Worm (Caenorhabditis elegans) whole organism, young adult: ENCODE results near the gene C49H3.6.

Source experiments
- B0035.1 ChIP-seq: sonication (generic microtip); optimal IDR thresholded peaks from 2 replicates; lab custom pipeline; 2016; ENCODE audit warnings: missing genetic modification characterization, mild to moderate bottlenecking, missing compliant biosample characterization, missing genotype, missing genetic modification reagents
- F22D6.2 ChIP-seq: sonication (generic microtip); optimal IDR thresholded peaks from 2 replicates; lab custom pipeline; 2016; ENCODE audit warnings: mild to moderate bottlenecking, missing genetic modification characterization, missing compliant biosample characterization
- F23B12.7 ChIP-seq: sonication (generic microtip); optimal IDR thresholded peaks from 2 replicates; lab custom pipeline; 2017; ENCODE audit warnings: missing genetic modification characterization, mild to moderate bottlenecking, missing compliant biosample characterization, antibody characterized with exemption, moderate library complexity; ENCODE audit not compliant: insufficient read depth
- F39B2.1 ChIP-seq: fragments of 200-800 bp; sonication (Bioruptor generic); IDR thresholded peaks from 2 replicates; pipeline ENCODE4 v1.3.6; 2022; ENCODE audit warnings: missing genetic modification reagents, missing genetic modification characterization, missing compliant biosample characterization
- T07F8.4 ChIP-seq: sonication (generic microtip); optimal IDR thresholded peaks from 2 replicates; lab custom pipeline; 2016; ENCODE audit warnings: mild to moderate bottlenecking, missing genetic modification characterization, moderate library complexity, missing compliant biosample characterization
- Y53F4B.3 ChIP-seq: fragments of 200-800 bp; sonication (Bioruptor generic); IDR thresholded peaks from 2 replicates; pipeline ENCODE4 v1.3.6; 2022; ENCODE audit warnings: missing genetic modification reagents, missing genetic modification characterization, missing compliant biosample characterization
- Y53G8AR.9 ChIP-seq: fragments of 200-800 bp; sonication (Bioruptor generic); conservative IDR thresholded peaks from 2 replicates; pipeline ENCODE4 v1.3.6; 2022; ENCODE audit warnings: missing genetic modification reagents, missing genetic modification characterization, missing compliant biosample characterization
- Y56A3A.18 ChIP-seq: fragments of 200-800 bp; sonication (Bioruptor generic); IDR thresholded peaks from 2 replicates; pipeline ENCODE4 v1.3.6; 2022; ENCODE audit warnings: missing genetic modification reagents, missing genetic modification characterization, missing compliant biosample characterization
- Y79H2A.3 ChIP-seq: fragments of 200-800 bp; sonication (Bioruptor generic); conservative IDR thresholded peaks from 2 replicates; pipeline ENCODE4 v1.3.6; 2022; ENCODE audit warnings: missing genetic modification reagents, missing genetic modification characterization, missing compliant biosample characterization
- ZK185.1 ChIP-seq: sonication (generic microtip); optimal IDR thresholded peaks from 2 replicates; lab custom pipeline; 2016; ENCODE audit warnings: mild to moderate bottlenecking, missing genetic modification characterization, missing compliant biosample characterization; ENCODE audit not compliant: poor library complexity, severe bottlenecking
- ama-1 ChIP-seq, 3 experiments: fragments of 150-350 bp in 1 of 3; sonication (generic microtip) in 2 of 3; optimal IDR thresholded peaks; 2 replicates each; lab custom pipeline; 2014 to 2018; ENCODE audit warnings: missing biosample characterization in 2 of 3, missing genetic modification characterization in 2 of 3, missing genetic modification reagents in 2 of 3
- athp-1 ChIP-seq: sonication (generic microtip); optimal IDR thresholded peaks from 2 replicates; lab custom pipeline; 2017; ENCODE audit warnings: mild to moderate bottlenecking, missing genetic modification characterization, missing compliant biosample characterization
- attf-5 ChIP-seq: fragments of 200-800 bp; sonication (Bioruptor generic); optimal IDR thresholded peaks from 2 replicates; lab custom pipeline; 2018; ENCODE audit warnings: mild to moderate bottlenecking, missing genetic modification characterization, missing compliant biosample characterization
- cebp-1 ChIP-seq, 2 experiments: fragments of 200-800 bp in 1 of 2; sonication (Bioruptor generic) in 1 of 2; sonication (generic microtip) in 1 of 2; IDR thresholded peaks in 1 of 2; optimal IDR thresholded peaks in 1 of 2; 2 replicates each; pipeline versions ENCODE4 v1.3.6 to Lab custom; 2017 to 2022; ENCODE audit warnings: missing compliant biosample characterization in 2 of 2, missing genetic modification characterization in 2 of 2, mild to moderate bottlenecking in 1 of 2, missing genetic modification reagents in 1 of 2, moderate library complexity in 1 of 2
- cebp-2 ChIP-seq: fragments of 200-800 bp; sonication (Bioruptor generic); IDR thresholded peaks from 2 replicates; pipeline ENCODE4 v1.3.6; 2022; ENCODE audit warnings: missing genetic modification characterization, missing compliant biosample characterization
- ceh-40 ChIP-seq: fragments of 200-800 bp; sonication (Bioruptor generic); IDR thresholded peaks from 2 replicates; pipeline ENCODE4 v1.3.6; 2022; ENCODE audit warnings: missing genetic modification characterization, missing compliant biosample characterization
- ceh-58 ChIP-seq: fragments of 200-800 bp; sonication (Bioruptor generic); IDR thresholded peaks from 2 replicates; pipeline ENCODE4 v1.3.6; 2022; ENCODE audit warnings: missing genetic modification characterization, missing compliant biosample characterization
- ceh-91 ChIP-seq: fragments of 200-800 bp; sonication (Bioruptor generic); IDR thresholded peaks from 2 replicates; pipeline ENCODE4 v1.3.6; 2022; ENCODE audit warnings: missing genetic modification reagents, missing genetic modification characterization, missing compliant biosample characterization
- die-1 ChIP-seq: sonication (generic microtip); optimal IDR thresholded peaks from 2 replicates; lab custom pipeline; 2016; ENCODE audit warnings: missing genotype, mild to moderate bottlenecking, missing genetic modification characterization, missing compliant biosample characterization
- dox-1 ChIP-seq: fragments of 200-800 bp; sonication (Bioruptor generic); IDR thresholded peaks from 2 replicates; pipeline ENCODE4 v1.3.6; 2022; ENCODE audit warnings: missing genetic modification reagents, missing genetic modification characterization, missing compliant biosample characterization
- dpff-1 ChIP-seq: sonication (generic microtip); optimal IDR thresholded peaks from 2 replicates; lab custom pipeline; 2017; ENCODE audit warnings: mild to moderate bottlenecking, missing genetic modification characterization, missing compliant biosample characterization
- egl-44 ChIP-seq: fragments of 200-800 bp; sonication (Bioruptor generic); IDR thresholded peaks from 2 replicates; pipeline ENCODE4 v1.3.6; 2022; ENCODE audit warnings: missing genetic modification reagents, missing genetic modification characterization, missing compliant biosample characterization
- ekl-4 ChIP-seq: fragments of 200-800 bp; sonication (Bioruptor generic); IDR thresholded peaks from 2 replicates; pipeline ENCODE4 v1.3.6; 2022; ENCODE audit warnings: missing genetic modification reagents, missing genetic modification characterization, missing compliant biosample characterization
- gei-17 ChIP-seq: fragments of 200-800 bp; sonication (Bioruptor generic); optimal IDR thresholded peaks from 2 replicates; lab custom pipeline; 2018; ENCODE audit warnings: mild to moderate bottlenecking, missing genetic modification characterization, missing compliant biosample characterization
- hmg-1.2 ChIP-seq: fragments of 200-800 bp; sonication (Bioruptor generic); IDR thresholded peaks from 2 replicates; pipeline ENCODE4 v1.3.6; 2022; ENCODE audit warnings: missing genetic modification reagents, missing genetic modification characterization, missing compliant biosample characterization
- hmg-20 ChIP-seq: fragments of 200-800 bp; sonication (Bioruptor generic); IDR thresholded peaks from 2 replicates; pipeline ENCODE4 v1.3.6; 2022; ENCODE audit warnings: missing genetic modification reagents, missing genetic modification characterization, missing compliant biosample characterization
- hsf-1 ChIP-seq: fragments of 200-800 bp; sonication (Bioruptor generic); IDR thresholded peaks from 2 replicates; pipeline ENCODE4 v1.3.6; 2022; ENCODE audit warnings: missing genetic modification reagents, missing genetic modification characterization, missing compliant biosample characterization
- let-526 ChIP-seq: fragments of 200-800 bp; sonication (Bioruptor generic); IDR thresholded peaks from 2 replicates; pipeline ENCODE4 v1.3.6; 2022; ENCODE audit warnings: missing genetic modification reagents, missing genetic modification characterization, missing compliant biosample characterization
- lin-40 ChIP-seq: sonication (generic microtip); optimal IDR thresholded peaks from 2 replicates; lab custom pipeline; 2016; ENCODE audit warnings: missing genetic modification characterization, mild to moderate bottlenecking, missing compliant biosample characterization, missing genotype, missing genetic modification reagents
- lin-54 ChIP-seq: fragments of 200-800 bp; sonication (Bioruptor generic); optimal IDR thresholded peaks from 2 replicates; lab custom pipeline; 2018; ENCODE audit warnings: mild to moderate bottlenecking, missing genetic modification characterization, missing compliant biosample characterization
- madf-3 ChIP-seq: fragments of 200-800 bp; sonication (Bioruptor generic); IDR thresholded peaks from 2 replicates; pipeline ENCODE4 v1.3.6; 2022; ENCODE audit warnings: missing genetic modification reagents, missing genetic modification characterization, missing compliant biosample characterization
- madf-8 ChIP-seq: fragments of 200-800 bp; sonication (Bioruptor generic); conservative IDR thresholded peaks from 2 replicates; pipeline ENCODE4 v1.3.6; 2022; ENCODE audit warnings: missing genetic modification reagents, missing genetic modification characterization, missing compliant biosample characterization
- nfyb-1 ChIP-seq: fragments of 200-800 bp; sonication (Bioruptor generic); IDR thresholded peaks from 2 replicates; pipeline ENCODE4 v1.3.6; 2022; ENCODE audit warnings: missing genetic modification reagents, missing genetic modification characterization, missing compliant biosample characterization
- nhr-120 ChIP-seq: fragments of 200-800 bp; sonication (Bioruptor generic); IDR thresholded peaks from 2 replicates; pipeline ENCODE4 v1.3.6; 2022; ENCODE audit warnings: missing genetic modification characterization, missing compliant biosample characterization
- pha-4 ChIP-seq: fragments of 150-350 bp; sonication (generic microtip); optimal IDR thresholded peaks from 2 replicates; lab custom pipeline; 2014; ENCODE audit warnings: missing biosample characterization, missing genetic modification reagents, missing genetic modification characterization
- repo-1 ChIP-seq: sonication (generic microtip); optimal IDR thresholded peaks from 2 replicates; lab custom pipeline; 2017; ENCODE audit warnings: mild to moderate bottlenecking, missing genetic modification characterization, missing compliant biosample characterization
- sptf-2 ChIP-seq: fragments of 200-800 bp; sonication (Bioruptor generic); optimal IDR thresholded peaks from 2 replicates; lab custom pipeline; 2018; ENCODE audit warnings: mild to moderate bottlenecking, missing genetic modification characterization, missing compliant biosample characterization
- tbx-9 ChIP-seq: sonication (generic microtip); optimal IDR thresholded peaks from 2 replicates; lab custom pipeline; 2016; ENCODE audit warnings: borderline replicate concordance, missing genetic modification characterization, inconsistent platforms, missing compliant biosample characterization
- xnd-1 ChIP-seq: sonication (generic microtip); optimal IDR thresholded peaks from 2 replicates; lab custom pipeline; 2016; ENCODE audit warnings: missing genotype, missing genetic modification reagents, missing genetic modification characterization, missing compliant biosample characterization
- zfh-2 ChIP-seq: fragments of 200-800 bp; sonication (Bioruptor generic); conservative IDR thresholded peaks from 2 replicates; pipeline ENCODE4 v1.3.6; 2022; ENCODE audit warnings: missing genetic modification reagents, missing genetic modification characterization, missing compliant biosample characterization
- ztf-3 ChIP-seq: fragments of 200-800 bp; sonication (Bioruptor generic); optimal IDR thresholded peaks from 2 replicates; lab custom pipeline; 2018; ENCODE audit warnings: mild to moderate bottlenecking, missing genetic modification characterization, missing compliant biosample characterization

Gene C49H3.6

ce11 chrIV:7910197-7910735 is 6.7 kb downstream of the C49H3.6 start, which contains the start of the genes npp-27 and ntl-4:
Gene npp-27, minus strand, starts transcription at chrIV:7910247.
Gene ntl-4, plus strand, starts transcription at chrIV:7910575.
- TF ChIP-seq hmg-1.2 (GFP tag; lab: Robert Waterston, UW) (peak; percentile 57; the same call in 1 of the 2 replicates), lin-54 (no peak), F22D6.2 (no peak), pha-4 (tag; lab: Kevin White, UChicago) (no peak), ztf-3 (GFP tag; lab: Kevin White, UChicago) (no peak), ekl-4 (no peak), xnd-1 (tag; lab: Kevin White, UChicago) (no peak), lin-40 (tag; lab: Kevin White, UChicago) (peak; percentile 11), ceh-58 (GFP tag; lab: Robert Waterston, UW) (no peak), athp-1 (tag; lab: Kevin White, UChicago) (no peak), Y79H2A.3 (no peak), Y53G8AR.9 (GFP tag; lab: Robert Waterston, UW) (no peak), hsf-1 (0 out of 2 replicates have a peak, but pooled peaks have one; percentile 21), ceh-91 (GFP tag; lab: Robert Waterston, UW) (no peak), Y53F4B.3 (no peak), ceh-40 (GFP tag; lab: Robert Waterston, UW) (no peak), repo-1 (tag; lab: Kevin White, UChicago) (no peak), dpff-1 (tag; lab: Kevin White, UChicago) (no peak), cebp-2 (GFP tag; lab: Robert Waterston, UW) (no peak), die-1 (tag; lab: Kevin White, UChicago) (no peak), ama-1 (optimal IDR thresholded peaks at IDR 0.05; lab: Kevin White, UChicago) (peak; percentile 34), ama-1 (GFP tag; optimal IDR thresholded peaks at IDR 0.05; lab: Kevin White, UChicago) (no peak), gei-17 (GFP tag; lab: Kevin White, UChicago) (no peak), B0035.1 (tag; lab: Kevin White, UChicago) (no peak), sptf-2 (GFP tag; lab: Kevin White, UChicago) (no peak), Y56A3A.18 (GFP tag; lab: Robert Waterston, UW) (no peak), attf-5 (peak; percentile 5), egl-44 (GFP tag; lab: Robert Waterston, UW) (no peak), T07F8.4 (tag; lab: Kevin White, UChicago) (no peak), tbx-9 (tag; lab: Kevin White, UChicago) (no peak), ZK185.1 (tag; lab: Kevin White, UChicago) (peak; percentile 11), madf-3 (GFP tag; lab: Robert Waterston, UW) (no peak), hmg-20 (GFP tag; lab: Robert Waterston, UW) (no peak), F39B2.1 (GFP tag; lab: Robert Waterston, UW) (no peak), zfh-2 (GFP tag; lab: Robert Waterston, UW) (no peak), F23B12.7 (tag; lab: Kevin White, UChicago) (no peak), cebp-1 (GFP tag; IDR thresholded peaks at IDR 0.05; lab: Robert Waterston, UW) (no peak), cebp-1 (tag; optimal IDR thresholded peaks at IDR 0.05; lab: Kevin White, UChicago) (peak; percentile 41), nhr-120 (GFP tag; lab: Robert Waterston, UW) (no peak), nfyb-1 (GFP tag; lab: Robert Waterston, UW) (peak; percentile 70; the same call in 1 of the 2 replicates), let-526 (no peak), madf-8 (GFP tag; lab: Robert Waterston, UW) (no peak), dox-1 (GFP tag; lab: Robert Waterston, UW) (no peak)
